Fruit fly (Drosophila melanogaster): ENCODE results near the gene rudhira.

Gene rudhira

DNA sequence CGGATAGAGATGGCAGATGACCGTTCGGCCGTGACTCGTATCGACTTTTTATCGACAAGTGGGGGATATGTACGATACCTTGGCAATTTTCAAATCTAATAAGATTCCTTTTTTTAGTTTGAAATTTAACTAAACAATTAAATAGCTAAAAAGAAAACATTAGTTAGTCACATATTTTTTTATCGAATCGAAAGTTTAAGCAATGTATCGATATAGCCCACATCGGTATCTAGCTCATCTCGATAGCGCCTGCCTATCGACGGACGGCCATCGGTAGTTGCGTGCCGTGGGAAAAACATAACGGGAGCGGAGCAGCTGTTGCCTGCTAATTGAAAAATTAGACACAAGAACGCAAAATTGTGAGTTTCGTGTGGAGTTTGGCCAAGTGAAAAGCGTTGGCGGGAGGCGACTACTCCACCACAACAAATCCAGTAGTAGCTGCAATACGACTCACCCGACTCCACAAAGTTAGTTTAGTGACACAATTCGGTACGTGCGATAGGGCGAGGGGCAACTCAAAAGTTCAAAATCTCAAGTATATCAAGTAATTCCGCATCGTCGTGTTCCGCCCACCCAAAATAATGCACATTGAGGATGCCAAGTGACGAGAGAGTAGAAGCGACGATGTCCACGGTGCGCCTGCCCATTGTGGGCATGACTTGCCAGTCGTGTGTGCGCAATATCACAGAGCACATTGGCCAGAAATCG is 38.2 kb downstream of the rudhira start, which contains the start of the genes CG10347 and ATP7 (continued):
- no peak for TF ChIP-seq crc (GFP tag; optimal IDR thresholded peaks at IDR 0.05)
- TF ChIP-seq Mrtf (GFP tag; IDR thresholded peaks at IDR 0.05) = no peak
- TF ChIP-seq CG12071 (GFP tag; optimal IDR thresholded peaks at IDR 0.05) = no peak
- no peak for TF ChIP-seq cwo (GFP tag; optimal IDR thresholded peaks at IDR 0.05)
- TF ChIP-seq HLH54F (GFP tag; optimal IDR thresholded peaks at IDR 0.05) = peak; percentile 55
- no peak for TF ChIP-seq tap (tag; optimal IDR thresholded peaks at IDR 0.05)
- peak; percentile 15 for TF ChIP-seq ewg (GFP tag; optimal IDR thresholded peaks at IDR 0.05)
- no peak for TF ChIP-seq wek (GFP tag; optimal IDR thresholded peaks at IDR 0.05)
- TF ChIP-seq ap (GFP tag; IDR thresholded peaks at IDR 0.05) = no peak
- peak; percentile 8 for TF ChIP-seq Mes4 (GFP tag; optimal IDR thresholded peaks at IDR 0.05)
- no peak for TF ChIP-seq pum (GFP tag; optimal IDR thresholded peaks at IDR 0.05)
- TF ChIP-seq bsh (GFP tag; optimal IDR thresholded peaks at IDR 0.05) = no peak
- no peak for TF ChIP-seq yki (optimal IDR thresholded peaks at IDR 0.05)
- TF ChIP-seq ab (GFP tag; optimal IDR thresholded peaks at IDR 0.05) = no peak
- TF ChIP-seq CG2712 (tag; optimal IDR thresholded peaks at IDR 0.05) = peak; percentile 44
- peak; percentile 21 for TF ChIP-seq ind (GFP tag; optimal IDR thresholded peaks at IDR 0.05)
- no peak for TF ChIP-seq Rx (GFP tag; IDR thresholded peaks at IDR 0.05)
- TF ChIP-seq otp (GFP tag; IDR thresholded peaks at IDR 0.05) = no peak
- peak; percentile 25 for TF ChIP-seq grau (tag; optimal IDR thresholded peaks at IDR 0.05)
- peak; percentile 53 for TF ChIP-seq Dp (GFP tag; optimal IDR thresholded peaks at IDR 0.05)
- TF ChIP-seq CG12155 (GFP tag; optimal IDR thresholded peaks at IDR 0.05) = peak; percentile 19
- TF ChIP-seq CG32772 (GFP tag; IDR thresholded peaks at IDR 0.05) = no peak
- TF ChIP-seq danr (GFP tag; IDR thresholded peaks at IDR 0.05) = no peak
- no peak for TF ChIP-seq ATbp (GFP tag; optimal IDR thresholded peaks at IDR 0.05)
- no peak for TF ChIP-seq CG7372 (GFP tag; IDR thresholded peaks at IDR 0.05)
- no peak for TF ChIP-seq peb (GFP tag; IDR thresholded peaks at IDR 0.05)
- TF ChIP-seq CG34376 (GFP tag; optimal IDR thresholded peaks at IDR 0.05) = peak; percentile 33
- no peak for TF ChIP-seq CG9609 (GFP tag; optimal IDR thresholded peaks at IDR 0.05)
- peak; percentile 96 for TF ChIP-seq sna (GFP tag; IDR thresholded peaks at IDR 0.05; ENCODE audit: partially characterized antibody)
- no peak for TF ChIP-seq disco-r (GFP tag; optimal IDR thresholded peaks at IDR 0.05)
- no peak for TF ChIP-seq Usf (GFP tag; optimal IDR thresholded peaks at IDR 0.05)
- peak; percentile 47 for TF ChIP-seq nom (GFP tag; optimal IDR thresholded peaks at IDR 0.05)
- no peak for TF ChIP-seq CG14050 (GFP tag; IDR thresholded peaks at IDR 0.05)
- TF ChIP-seq Sox102F (GFP tag; optimal IDR thresholded peaks at IDR 0.05) = no peak
- no peak for TF ChIP-seq sqz (GFP tag; optimal IDR thresholded peaks at IDR 0.05)

- no peak for TF ChIP-seq CG11398 (GFP tag; optimal IDR thresholded peaks at IDR 0.05)
- no peak for TF ChIP-seq CG12236 (GFP tag; optimal IDR thresholded peaks at IDR 0.05)
- no peak for TF ChIP-seq CG7556 (GFP tag; optimal IDR thresholded peaks at IDR 0.05)
- no peak for TF ChIP-seq chinmo (GFP tag; IDR thresholded peaks at IDR 0.05; ENCODE audit: partially characterized antibody)
- TF ChIP-seq Dip3 (GFP tag; optimal IDR thresholded peaks at IDR 0.05) = no peak
- TF ChIP-seq sens (GFP tag) = peak; percentile 20
- TF ChIP-seq CG7745 (tag; optimal IDR thresholded peaks at IDR 0.05) = no peak
- no peak for TF ChIP-seq Pdp1 (GFP tag; optimal IDR thresholded peaks at IDR 0.05)
These were observed 39.3 kb downstream of the rudhira start for dm6 chrX:11855950-11856349.

All from whole organism, embryonic.